Worm (Caenorhabditis elegans) whole organism, L1 larva: Measurements from ENCODE around the gene rnp-5.
A peak's percentile ranks its signal among the peaks of the same experiment; 100 is the strongest.

Source experiments
- C34B4.2 ChIP-seq: sonication (generic microtip); optimal IDR thresholded peaks from 2 replicates; lab custom pipeline; 2017; ENCODE audit warnings: mild to moderate bottlenecking, missing genetic modification characterization, missing compliant biosample characterization
- F16B12.6 ChIP-seq: fragments of 150-350 bp; optimal IDR thresholded peaks from 2 replicates; lab custom pipeline; 2014; ENCODE audit warnings: missing biosample characterization, missing genetic modification characterization
- Y116A8C.19 ChIP-seq: sonication (generic microtip); optimal IDR thresholded peaks from 2 replicates; lab custom pipeline; 2016; ENCODE audit warnings: missing compliant biosample characterization, missing genetic modification characterization, borderline replicate concordance
- alr-1 ChIP-seq: fragments of 200-800 bp; sonication (Bioruptor generic); optimal IDR thresholded peaks from 2 replicates; lab custom pipeline; 2018; ENCODE audit warnings: borderline replicate concordance, mild to moderate bottlenecking, missing genetic modification characterization, missing compliant biosample characterization
- aly-2 ChIP-seq: fragments of 150-350 bp; optimal IDR thresholded peaks from 2 replicates; lab custom pipeline; 2014; ENCODE audit warnings: missing biosample characterization, missing genetic modification characterization
- ama-1 ChIP-seq: fragments of 150-350 bp; optimal IDR thresholded peaks from 2 replicates; lab custom pipeline; 2014
- blmp-1 ChIP-seq: fragments of 150-350 bp; optimal IDR thresholded peaks from 2 replicates; lab custom pipeline; 2014; ENCODE audit warnings: missing biosample characterization, missing genetic modification characterization
- ceh-8 ChIP-seq: fragments of 200-800 bp; sonication (Bioruptor generic); optimal IDR thresholded peaks from 2 replicates; lab custom pipeline; 2018; ENCODE audit warnings: mild to moderate bottlenecking, missing genetic modification characterization, moderate library complexity, missing compliant biosample characterization
- ceh-82 ChIP-seq, 3 experiments: fragments of 150-350 bp in 1 of 3; sonication (generic microtip) in 2 of 3; optimal IDR thresholded peaks; 2 replicates each; lab custom pipeline; 2014 to 2017; ENCODE audit warnings: missing biosample characterization in 3 of 3, missing genetic modification characterization in 3 of 3
- ceh-90 ChIP-seq: sonication (generic microtip); optimal IDR thresholded peaks from 2 replicates; lab custom pipeline; 2016; ENCODE audit warnings: missing genetic modification characterization, missing compliant biosample characterization
- dpl-1 ChIP-seq, 3 experiments: fragments of 150-350 bp in 2 of 3; sonication (generic microtip) in 1 of 3; optimal IDR thresholded peaks; 2 replicates each; lab custom pipeline; 2014 to 2017; ENCODE audit warnings: missing biosample characterization in 3 of 3, missing genetic modification characterization in 3 of 3, missing genetic modification reagents in 3 of 3
- dsc-1 ChIP-seq: sonication (generic microtip); optimal IDR thresholded peaks from 2 replicates; lab custom pipeline; 2016; ENCODE audit warnings: mild to moderate bottlenecking, missing genetic modification characterization, missing compliant biosample characterization
- elt-2 ChIP-seq: sonication (generic microtip); optimal IDR thresholded peaks from 2 replicates; lab custom pipeline; 2016; ENCODE audit warnings: missing genetic modification characterization, mild to moderate bottlenecking, inconsistent platforms, missing compliant biosample characterization, missing genetic modification reagents
- ets-5 ChIP-seq: fragments of 200-800 bp; sonication (Bioruptor generic); IDR thresholded peaks from 2 replicates; pipeline ENCODE4 v1.3.6; 2022; ENCODE audit warnings: missing genetic modification characterization, missing compliant biosample characterization
- fkh-10 ChIP-seq: sonication (generic microtip); optimal IDR thresholded peaks from 2 replicates; lab custom pipeline; 2017; ENCODE audit warnings: missing biosample characterization, missing genetic modification reagents, missing genetic modification characterization
- fkh-4 ChIP-seq: sonication (generic microtip); optimal IDR thresholded peaks from 2 replicates; lab custom pipeline; 2016; ENCODE audit warnings: missing compliant biosample characterization, missing genetic modification characterization, borderline replicate concordance
- fkh-8 ChIP-seq: sonication (generic microtip); optimal IDR thresholded peaks from 2 replicates; lab custom pipeline; 2016; ENCODE audit warnings: mild to moderate bottlenecking, missing genetic modification characterization, missing compliant biosample characterization
- irx-1 ChIP-seq: sonication (generic microtip); optimal IDR thresholded peaks from 2 replicates; lab custom pipeline; 2016; ENCODE audit warnings: missing genetic modification characterization, missing compliant biosample characterization
- isw-1 ChIP-seq: fragments of 200-800 bp; sonication (Bioruptor generic); IDR thresholded peaks from 2 replicates; pipeline ENCODE4 v1.3.6; 2022; ENCODE audit warnings: missing genetic modification characterization, missing compliant biosample characterization
- lin-14 ChIP-seq: fragments of 200-800 bp; sonication (Bioruptor generic); optimal IDR thresholded peaks from 2 replicates; lab custom pipeline; 2018; ENCODE audit warnings: mild to moderate bottlenecking, missing genetic modification characterization, moderate library complexity, missing compliant biosample characterization
- lin-15B ChIP-seq: fragments of 150-350 bp; sonication (generic microtip); optimal IDR thresholded peaks from 3 replicates; lab custom pipeline; 2014; ENCODE audit warnings: missing biosample characterization, missing genetic modification characterization
- lin-39 ChIP-seq: fragments of 150-350 bp; optimal IDR thresholded peaks from 2 replicates; lab custom pipeline; 2014; ENCODE audit warnings: missing biosample characterization, missing genetic modification reagents, missing genetic modification characterization
- lir-3 ChIP-seq: sonication (generic microtip); optimal IDR thresholded peaks from 2 replicates; lab custom pipeline; 2016; ENCODE audit warnings: mild to moderate bottlenecking, missing genetic modification characterization, moderate library complexity, missing compliant biosample characterization; ENCODE audit not compliant: poor library complexity
- mab-9 ChIP-seq: fragments of 200-800 bp; sonication (Bioruptor generic); IDR thresholded peaks from 2 replicates; pipeline ENCODE4 v1.3.6; 2022; ENCODE audit warnings: missing genetic modification reagents, missing genetic modification characterization, missing compliant biosample characterization
- mdl-1 ChIP-seq, 2 experiments: fragments of 150-350 bp; optimal IDR thresholded peaks; 2 replicates each; lab custom pipeline; 2014 to 2017; ENCODE audit warnings: missing biosample characterization in 2 of 2, missing genetic modification characterization in 2 of 2, inconsistent platforms in 1 of 2
- nhr-19 ChIP-seq: fragments of 200-800 bp; sonication (Bioruptor generic); conservative IDR thresholded peaks from 2 replicates; pipeline ENCODE4 v1.3.6; 2022; ENCODE audit warnings: missing genetic modification characterization, missing compliant biosample characterization
- nhr-237 ChIP-seq: fragments of 150-350 bp; optimal IDR thresholded peaks from 2 replicates; lab custom pipeline; 2014; ENCODE audit warnings: missing biosample characterization, missing genetic modification characterization
- nhr-71 ChIP-seq: sonication (generic microtip); optimal IDR thresholded peaks from 2 replicates; lab custom pipeline; 2016; ENCODE audit warnings: mild to moderate bottlenecking, missing genetic modification characterization, moderate library complexity, missing compliant biosample characterization
- nhr-76 ChIP-seq: sonication (generic microtip); optimal IDR thresholded peaks from 2 replicates; lab custom pipeline; 2017; ENCODE audit warnings: missing biosample characterization, missing genetic modification characterization
- nhr-77 ChIP-seq: fragments of 150-350 bp; optimal IDR thresholded peaks from 2 replicates; lab custom pipeline; 2014; ENCODE audit warnings: missing biosample characterization, missing genetic modification characterization
- nhr-85 ChIP-seq: sonication (generic microtip); peaks from one replicate; lab custom pipeline; 2016; ENCODE audit warnings: missing genetic modification characterization, inconsistent platforms, missing compliant biosample characterization
- nhr-90 ChIP-seq: sonication (generic microtip); optimal IDR thresholded peaks from 2 replicates; lab custom pipeline; 2016; ENCODE audit warnings: mild to moderate bottlenecking, missing genetic modification characterization, missing compliant biosample characterization; ENCODE audit not compliant: poor library complexity
- pag-3 ChIP-seq: sonication (generic microtip); optimal IDR thresholded peaks from 2 replicates; lab custom pipeline; 2017; ENCODE audit warnings: missing genetic modification characterization, mild to moderate bottlenecking, missing compliant biosample characterization, antibody characterized with exemption, borderline replicate concordance; ENCODE audit not compliant: insufficient read depth
- pax-3 ChIP-seq: fragments of 200-800 bp; sonication (Bioruptor generic); optimal IDR thresholded peaks from 2 replicates; lab custom pipeline; 2018; ENCODE audit warnings: mild to moderate bottlenecking, missing genetic modification characterization, moderate library complexity, missing compliant biosample characterization
- pqm-1 ChIP-seq: sonication (generic microtip); optimal IDR thresholded peaks from 3 replicates; lab custom pipeline; 2017; ENCODE audit warnings: missing biosample characterization, missing genetic modification characterization
- rnt-1 ChIP-seq: sonication (generic microtip); optimal IDR thresholded peaks from 2 replicates; lab custom pipeline; 2016; ENCODE audit warnings: mild to moderate bottlenecking, missing genetic modification characterization, moderate library complexity, missing compliant biosample characterization
- skn-1 ChIP-seq: fragments of 150-350 bp; optimal IDR thresholded peaks from 2 replicates; lab custom pipeline; 2014; ENCODE audit warnings: missing biosample characterization, missing genetic modification characterization
- snpc-4 ChIP-seq: fragments of 150-350 bp; optimal IDR thresholded peaks from 2 replicates; lab custom pipeline; 2014; ENCODE audit warnings: missing biosample characterization, missing genetic modification characterization
- snu-23 ChIP-seq: sonication (generic microtip); optimal IDR thresholded peaks from 2 replicates; lab custom pipeline; 2016; ENCODE audit warnings: missing genetic modification characterization, missing compliant biosample characterization
- sox-4 ChIP-seq: sonication (generic microtip); optimal IDR thresholded peaks from 2 replicates; lab custom pipeline; 2016; ENCODE audit warnings: missing genetic modification characterization, missing compliant biosample characterization
- sup-37 ChIP-seq: fragments of 200-800 bp; sonication (Bioruptor generic); optimal IDR thresholded peaks from 2 replicates; lab custom pipeline; 2018; ENCODE audit warnings: mild to moderate bottlenecking, missing genetic modification characterization, missing compliant biosample characterization
- tbx-2 ChIP-seq: sonication (generic microtip); optimal IDR thresholded peaks from 2 replicates; lab custom pipeline; 2016; ENCODE audit warnings: missing genetic modification characterization, missing compliant biosample characterization
- unc-130 ChIP-seq: fragments of 150-350 bp; optimal IDR thresholded peaks from 2 replicates; lab custom pipeline; 2017; ENCODE audit warnings: missing biosample characterization, missing genetic modification characterization, inconsistent platforms
- unc-30 ChIP-seq: sonication (generic microtip); optimal IDR thresholded peaks from 2 replicates; lab custom pipeline; 2017; ENCODE audit warnings: missing biosample characterization, missing genetic modification characterization
- zip-4 ChIP-seq: fragments of 200-800 bp; sonication (Bioruptor generic); optimal IDR thresholded peaks from 2 replicates; lab custom pipeline; 2018; ENCODE audit warnings: mild to moderate bottlenecking, missing genetic modification characterization, moderate library complexity, missing compliant biosample characterization
- ztf-4 ChIP-seq: fragments of 150-350 bp; optimal IDR thresholded peaks from 2 replicates; lab custom pipeline; 2014; ENCODE audit warnings: missing biosample characterization, missing genetic modification characterization

Gene rnp-5

ce11 chrIII:835208-835607, 18.5 kb downstream of the rnp-5 start:
- TF ChIP-seq nhr-76 (tag; lab: Kevin White, UChicago), result no peak
- TF ChIP-seq ama-1 (lab: Kevin White, UChicago), result peak; percentile 22
- TF ChIP-seq lin-14 (GFP tag; lab: Kevin White, UChicago), result no peak
- TF ChIP-seq nhr-77, result no peak
- no peak for TF ChIP-seq irx-1 (tag; lab: Kevin White, UChicago)
- TF ChIP-seq dsc-1, result peak; percentile 10
- no peak for TF ChIP-seq ets-5
- TF ChIP-seq, all 84 proteins: peak for 2

- TF ChIP-seq zip-4 (GFP tag; lab: Kevin White, UChicago) (peak; percentile 7), rnt-1 (no peak), nhr-85 (peak; percentile 64), ceh-90 (tag; lab: Kevin White, UChicago) (no peak), ets-5 (no peak), C34B4.2 (peak; percentile 24), mdl-1 (tag; optimal IDR thresholded peaks at IDR 0.05; lab: Kevin White, UChicago) (peak in 1 of 2 experiments; percentile 7), aly-2 (tag; lab: Kevin White, UChicago) (no peak)
- TF ChIP-seq, all 84 proteins: peak for 4
Observed at ce11 chrIII:834443-834815, 19.3 kb downstream of the rnp-5 start.

ce11 chrIII:833711-834442, 19.8 kb downstream of the rnp-5 start:
- TF ChIP-seq tbx-2 (tag; lab: Kevin White, UChicago) (peak; percentile 86), snu-23 (GFP tag; lab: Kevin White, UChicago) (peak; percentile 95), unc-30 (no peak), C34B4.2 (no peak), pqm-1 (tag; lab: Kevin White, UChicago) (peak; percentile 84), F16B12.6 (tag; lab: Kevin White, UChicago) (peak; percentile 32), nhr-85 (peak; percentile 97), unc-130 (tag; lab: Kevin White, UChicago) (peak; percentile 80), ztf-4 (tag; lab: Kevin White, UChicago) (peak; percentile 37), zip-4 (GFP tag; lab: Kevin White, UChicago) (peak; percentile 92), nhr-71 (tag; lab: Kevin White, UChicago) (peak; percentile 97), skn-1 (peak; percentile 96), lin-15B (tag; lab: Kevin White, UChicago) (no peak), snpc-4 (tag; lab: Kevin White, UChicago) (peak; percentile 80), lin-39 (no peak), rnt-1 (peak; percentile 86), pax-3 (tag; lab: Kevin White, UChicago) (peak; percentile 70), dpl-1 (GFP tag; optimal IDR thresholded peaks at IDR 0.05; lab: Kevin White, UChicago) (peak; percentile 67 to 68 (median 67)), nhr-90 (tag; lab: Kevin White, UChicago) (peak; percentile 84), sox-4 (tag; lab: Kevin White, UChicago) (no peak), Y116A8C.19 (tag; lab: Kevin White, UChicago) (no peak), nhr-237 (tag; lab: Kevin White, UChicago) (peak; percentile 90), lir-3 (tag; lab: Kevin White, UChicago) (peak; percentile 12), ceh-82 (tag; optimal IDR thresholded peaks at IDR 0.05; lab: Kevin White, UChicago) (peak; percentile 75 to 97 (median 85)), isw-1 (GFP tag; lab: Robert Waterston, UW) (peak; percentile 83), ceh-8 (peak; percentile 32), fkh-4 (no peak), mdl-1 (tag; optimal IDR thresholded peaks at IDR 0.05; lab: Kevin White, UChicago) (peak in 1 of 2 experiments; percentile 97), aly-2 (tag; lab: Kevin White, UChicago) (peak; percentile 55), sup-37 (GFP tag; lab: Kevin White, UChicago) (peak; percentile 45), alr-1 (no peak), elt-2 (tag; lab: Kevin White, UChicago) (peak; percentile 63), pag-3 (no peak), nhr-76 (tag; lab: Kevin White, UChicago) (no peak), nhr-19 (GFP tag; lab: Robert Waterston, UW) (peak; percentile 83), fkh-10 (GFP tag; lab: Kevin White, UChicago) (peak; percentile 81), fkh-8 (peak; percentile 94), blmp-1 (tag; lab: Kevin White, UChicago) (peak; percentile 51), dsc-1 (peak; percentile 65), mab-9 (peak; percentile 63; the same call in 1 of the 2 replicates)
